In the genomic region with DNA sequence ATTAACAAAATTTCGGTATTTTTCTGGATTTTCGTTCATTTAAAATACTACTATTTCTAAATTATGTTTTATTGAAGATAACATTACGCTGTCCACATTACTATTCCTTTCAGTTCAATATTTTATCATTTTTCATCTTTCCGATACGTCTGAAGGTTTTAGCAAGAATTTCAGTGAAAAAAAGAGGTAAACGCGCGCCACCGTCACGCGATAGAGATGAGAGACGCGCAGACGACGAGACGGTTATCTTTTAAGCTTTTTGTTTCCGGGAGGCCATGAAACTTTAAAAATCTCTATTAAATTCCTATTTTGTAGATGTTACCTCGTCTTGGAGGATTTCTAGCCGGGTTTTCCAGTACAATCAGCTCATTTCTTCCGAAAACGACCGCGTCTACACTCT, we compare ENCODE assay signal across 5 worm cellular contexts.
TF ChIP-seq lines count a peak whose summit lies in the region.

TSS of gene mrps-12 (plus strand) at position 316 of the 400 bp plus-strand sequence.

TF ChIP-seq in whole organism, L1 larva, 84 proteins besides CTCF, POLR2A, EP300 and RAD21 (continued from another document):
- TF ChIP-seq lin-35 (GFP tag; optimal IDR thresholded peaks at IDR 0.05; lab: Kevin White, UChicago) (peak; percentile 17 to 42), efl-1 (optimal IDR thresholded peaks at IDR 0.05; lab: Kevin White, UChicago) (peak; percentile 12 to 37), efl-1 (GFP tag; optimal IDR thresholded peaks at IDR 0.05 in 1 of 2; lab: Kevin White, UChicago) (peak in 1 of 2 experiments; percentile 29), blmp-1 (tag; optimal IDR thresholded peaks at IDR 0.05; lab: Kevin White, UChicago) (no peak)

TF ChIP-seq in whole organism, L2 larva, 48 proteins besides CTCF, POLR2A, EP300 and RAD21 (continued from another document):
- TF ChIP-seq mbf-1 (tag; optimal IDR thresholded peaks at IDR 0.05; lab: Kevin White, UChicago): no peak
- TF ChIP-seq alr-1 (tag; optimal IDR thresholded peaks at IDR 0.05; lab: Kevin White, UChicago): no peak
- no peak for TF ChIP-seq egl-27 (tag; optimal IDR thresholded peaks at IDR 0.05; lab: Kevin White, UChicago)
- TF ChIP-seq lsy-2 (tag; optimal IDR thresholded peaks at IDR 0.05; lab: Kevin White, UChicago): peak in 1 of 2 experiments; percentile 42
- no peak for TF ChIP-seq lin-39 (tag; optimal IDR thresholded peaks at IDR 0.05; lab: Kevin White, UChicago)
- TF ChIP-seq ZK546.5 (tag; optimal IDR thresholded peaks at IDR 0.05; lab: Kevin White, UChicago): no peak
- TF ChIP-seq nhr-25 (tag; optimal IDR thresholded peaks at IDR 0.05; lab: Kevin White, UChicago): peak; percentile 4
- TF ChIP-seq nhr-237 (tag; optimal IDR thresholded peaks at IDR 0.05; lab: Kevin White, UChicago): no peak
- no peak for TF ChIP-seq R02D3.7 (tag; optimal IDR thresholded peaks at IDR 0.05; lab: Kevin White, UChicago)
- no peak for TF ChIP-seq nhr-23 (tag; optimal IDR thresholded peaks at IDR 0.05; lab: Kevin White, UChicago)
- TF ChIP-seq mdl-1 (tag; optimal IDR thresholded peaks at IDR 0.05; lab: Kevin White, UChicago): no peak
- no peak for TF ChIP-seq nhr-21 (tag; optimal IDR thresholded peaks at IDR 0.05; lab: Kevin White, UChicago)
- TF ChIP-seq elt-3 (tag; optimal IDR thresholded peaks at IDR 0.05; lab: Kevin White, UChicago): no peak
- no peak for TF ChIP-seq unc-39 (tag; optimal IDR thresholded peaks at IDR 0.05; lab: Kevin White, UChicago)
- TF ChIP-seq blmp-1 (tag; optimal IDR thresholded peaks at IDR 0.05; lab: Kevin White, UChicago; ENCODE audit: insufficient read depth): no peak
- no peak for TF ChIP-seq nhr-11 (tag; optimal IDR thresholded peaks at IDR 0.05; lab: Kevin White, UChicago)
- no peak for TF ChIP-seq sma-3 (GFP tag; optimal IDR thresholded peaks at IDR 0.05; lab: Kevin White, UChicago)
- TF ChIP-seq unc-55 (GFP tag; optimal IDR thresholded peaks at IDR 0.05; lab: Kevin White, UChicago): peak; percentile 8
- no peak for TF ChIP-seq lin-11 (tag; optimal IDR thresholded peaks at IDR 0.05; lab: Kevin White, UChicago)
- no peak for TF ChIP-seq nhr-77 (tag; optimal IDR thresholded peaks at IDR 0.05; lab: Kevin White, UChicago)
- TF ChIP-seq unc-62 (GFP tag; optimal IDR thresholded peaks at IDR 0.05; lab: Kevin White, UChicago): no peak
- TF ChIP-seq ztf-4 (tag; optimal IDR thresholded peaks at IDR 0.05; lab: Kevin White, UChicago): no peak

TF ChIP-seq in whole organism, L3 larva, 47 proteins besides CTCF, POLR2A, EP300 and RAD21 (continued from another document):
- TF ChIP-seq nhr-43 (tag; optimal IDR thresholded peaks at IDR 0.05; lab: Kevin White, UChicago; ENCODE audit: poor library complexity, severe bottlenecking) (no peak), ceh-28 (tag; optimal IDR thresholded peaks at IDR 0.05; lab: Kevin White, UChicago) (peak; percentile 36), nfya-1 (tag; optimal IDR thresholded peaks at IDR 0.05; lab: Kevin White, UChicago; ENCODE audit: insufficient read depth) (peak; percentile 46), nhr-11 (tag; optimal IDR thresholded peaks at IDR 0.05; lab: Kevin White, UChicago) (no peak), ceh-82 (tag; optimal IDR thresholded peaks at IDR 0.05; lab: Kevin White, UChicago) (no peak), elt-1 (tag; optimal IDR thresholded peaks at IDR 0.05; lab: Kevin White, UChicago) (no peak), nhr-28 (tag; optimal IDR thresholded peaks at IDR 0.05; lab: Kevin White, UChicago) (no peak), fkh-10 (GFP tag; optimal IDR thresholded peaks at IDR 0.05; lab: Kevin White, UChicago) (no peak), fos-1 (tag; optimal IDR thresholded peaks at IDR 0.05; lab: Kevin White, UChicago) (no peak), nhr-67 (tag; optimal IDR thresholded peaks at IDR 0.05; lab: Kevin White, UChicago) (no peak), unc-62 (GFP tag; optimal IDR thresholded peaks at IDR 0.05; lab: Kevin White, UChicago) (no peak), nhr-77 (tag; optimal IDR thresholded peaks at IDR 0.05; lab: Kevin White, UChicago) (no peak)
TF ChIP-seq in whole organism, L3 larva: peak in this region for 3.

TF ChIP-seq in whole organism, L4 larva, 104 proteins besides CTCF, POLR2A, EP300 and RAD21 (continued from another document):
- TF ChIP-seq ztf-11 (tag; optimal IDR thresholded peaks at IDR 0.05; lab: Kevin White, UChicago): no peak
- TF ChIP-seq F49E8.2 (tag; optimal IDR thresholded peaks at IDR 0.05; lab: Kevin White, UChicago; ENCODE audit: borderline replicate concordance): no peak
- TF ChIP-seq lin-15B (tag; optimal IDR thresholded peaks at IDR 0.05; lab: Kevin White, UChicago): no peak
- TF ChIP-seq tra-1 (GFP tag; IDR thresholded peaks at IDR 0.05; lab: Robert Waterston, UW): no peak
- no peak for TF ChIP-seq Y105C5A.15 (GFP tag; IDR thresholded peaks at IDR 0.05; lab: Robert Waterston, UW)
- peak; percentile 11 for TF ChIP-seq mep-1 (tag; optimal IDR thresholded peaks at IDR 0.05; lab: Kevin White, UChicago)
- TF ChIP-seq F37D6.2 (tag; optimal IDR thresholded peaks at IDR 0.05; lab: Kevin White, UChicago): no peak
- TF ChIP-seq daf-19 (GFP tag; conservative IDR thresholded peaks at IDR 0.05; lab: Robert Waterston, UW): no peak
- peak; percentile 63 for TF ChIP-seq lin-38 (GFP tag; IDR thresholded peaks at IDR 0.05; lab: Robert Waterston, UW)
- TF ChIP-seq zag-1 (tag; optimal IDR thresholded peaks at IDR 0.05; lab: Kevin White, UChicago): no peak
- no peak for TF ChIP-seq fos-1 (tag; optimal IDR thresholded peaks at IDR 0.05; lab: Kevin White, UChicago)
- no peak for TF ChIP-seq snpc-4 (tag; optimal IDR thresholded peaks at IDR 0.05; lab: Kevin White, UChicago)
- peak; percentile 3 for TF ChIP-seq nhr-6 (tag; optimal IDR thresholded peaks at IDR 0.05; lab: Kevin White, UChicago)
- TF ChIP-seq daf-12 (tag; optimal IDR thresholded peaks at IDR 0.05; lab: Kevin White, UChicago): no peak
- TF ChIP-seq D1046.2 (GFP tag; IDR thresholded peaks at IDR 0.05; lab: Robert Waterston, UW): no peak
- no peak for TF ChIP-seq madf-5 (GFP tag; IDR thresholded peaks at IDR 0.05; lab: Robert Waterston, UW)
- no peak for TF ChIP-seq egl-43 (GFP tag; IDR thresholded peaks at IDR 0.05; lab: Robert Waterston, UW)
- TF ChIP-seq zip-2 (tag; optimal IDR thresholded peaks at IDR 0.05; lab: Kevin White, UChicago): no peak
- no peak for TF ChIP-seq ceh-20 (GFP tag; IDR thresholded peaks at IDR 0.05; lab: Robert Waterston, UW)
- no peak for TF ChIP-seq ZK546.5 (tag; optimal IDR thresholded peaks at IDR 0.05; lab: Kevin White, UChicago)
- no peak for TF ChIP-seq daf-8 (GFP tag; IDR thresholded peaks at IDR 0.05; lab: Robert Waterston, UW)
- TF ChIP-seq arid-1 (GFP tag; conservative IDR thresholded peaks at IDR 0.05; lab: Robert Waterston, UW): no peak
- TF ChIP-seq nhr-10 (tag; optimal IDR thresholded peaks at IDR 0.05; lab: Kevin White, UChicago): no peak
- TF ChIP-seq dpl-1 (GFP tag; optimal IDR thresholded peaks at IDR 0.05; lab: Kevin White, UChicago): no peak
- TF ChIP-seq unc-62 (GFP tag; optimal IDR thresholded peaks at IDR 0.05 in 1 of 2; lab: Kevin White, UChicago): no peak
- TF ChIP-seq unc-62 (tag; optimal IDR thresholded peaks at IDR 0.05; lab: Kevin White, UChicago): no peak
- TF ChIP-seq zfp-3 (GFP tag; conservative IDR thresholded peaks at IDR 0.05; lab: Robert Waterston, UW): no peak
- TF ChIP-seq hlh-30 (tag; optimal IDR thresholded peaks at IDR 0.05; lab: Kevin White, UChicago; ENCODE audit: insufficient read depth): peak; percentile 23
- no peak for TF ChIP-seq R02D3.7 (tag; optimal IDR thresholded peaks at IDR 0.05; lab: Kevin White, UChicago)
- TF ChIP-seq zfp-2 (tag; optimal IDR thresholded peaks at IDR 0.05; lab: Kevin White, UChicago): no peak
- TF ChIP-seq ces-1 (GFP tag; optimal IDR thresholded peaks at IDR 0.05; lab: Kevin White, UChicago): no peak
- TF ChIP-seq egl-27 (tag; optimal IDR thresholded peaks at IDR 0.05; lab: Kevin White, UChicago): no peak
- no peak for TF ChIP-seq mxl-2 (GFP tag; conservative IDR thresholded peaks at IDR 0.05; lab: Robert Waterston, UW)
- no peak for TF ChIP-seq dmd-6 (GFP tag; IDR thresholded peaks at IDR 0.05; lab: Robert Waterston, UW)
- TF ChIP-seq nhr-102 (tag; optimal IDR thresholded peaks at IDR 0.05; lab: Kevin White, UChicago): no peak

TF ChIP-seq in whole organism, young adult, 124 proteins besides CTCF, POLR2A, EP300 and RAD21 (continued from another document):
- TF ChIP-seq dpff-1 (tag; optimal IDR thresholded peaks at IDR 0.05; lab: Kevin White, UChicago) (peak; percentile 20), mcd-1 (GFP tag; IDR thresholded peaks at IDR 0.05; lab: Robert Waterston, UW) (peak; percentile 51), lsl-1 (GFP tag; optimal IDR thresholded peaks at IDR 0.05; lab: Kevin White, UChicago) (no peak), bed-1 (GFP tag; IDR thresholded peaks at IDR 0.05; lab: Robert Waterston, UW) (no peak), pbrm-1 (GFP tag; IDR thresholded peaks at IDR 0.05; lab: Robert Waterston, UW) (no peak), xnd-1 (tag; optimal IDR thresholded peaks at IDR 0.05; lab: Kevin White, UChicago) (no peak), C06A6.2 (GFP tag; conservative IDR thresholded peaks at IDR 0.05; lab: Robert Waterston, UW) (no peak), F33H1.4 (GFP tag; IDR thresholded peaks at IDR 0.05; lab: Robert Waterston, UW) (no peak), nfya-2 (GFP tag; IDR thresholded peaks at IDR 0.05; lab: Robert Waterston, UW) (no peak), nhr-80 (tag; optimal IDR thresholded peaks at IDR 0.05; lab: Kevin White, UChicago) (no peak), Y53F4B.3 (GFP tag; IDR thresholded peaks at IDR 0.05; lab: Robert Waterston, UW) (no peak), ztf-3 (GFP tag; optimal IDR thresholded peaks at IDR 0.05; lab: Kevin White, UChicago) (no peak), ztf-18 (tag; optimal IDR thresholded peaks at IDR 0.05; lab: Kevin White, UChicago) (no peak), lag-1 (GFP tag; IDR thresholded peaks at IDR 0.05; lab: Robert Waterston, UW) (no peak), sptf-2 (GFP tag; optimal IDR thresholded peaks at IDR 0.05; lab: Kevin White, UChicago) (no peak), ZK185.1 (tag; optimal IDR thresholded peaks at IDR 0.05; lab: Kevin White, UChicago; ENCODE audit: poor library complexity, severe bottlenecking) (no peak), ztf-26 (tag; optimal IDR thresholded peaks at IDR 0.05; lab: Kevin White, UChicago) (no peak), D2030.7 (GFP tag; IDR thresholded peaks at IDR 0.05; lab: Robert Waterston, UW) (0 out of 2 replicates have a peak, but pooled peaks have one; percentile 15), ceh-100 (GFP tag; IDR thresholded peaks at IDR 0.05; lab: Robert Waterston, UW) (no peak), hmg-1.2 (GFP tag; IDR thresholded peaks at IDR 0.05; lab: Robert Waterston, UW) (peak; percentile 90), lin-26 (GFP tag; IDR thresholded peaks at IDR 0.05; lab: Robert Waterston, UW) (no peak), cebp-1 (GFP tag; IDR thresholded peaks at IDR 0.05; lab: Robert Waterston, UW) (no peak), cebp-1 (tag; optimal IDR thresholded peaks at IDR 0.05; lab: Kevin White, UChicago) (no peak), fkh-3 (tag; optimal IDR thresholded peaks at IDR 0.05; lab: Kevin White, UChicago) (no peak), madf-8 (GFP tag; conservative IDR thresholded peaks at IDR 0.05; lab: Robert Waterston, UW) (no peak), madf-6 (GFP tag; IDR thresholded peaks at IDR 0.05; lab: Robert Waterston, UW) (peak; percentile 31; the same call in 1 of the 2 replicates)
